Worm (Caenorhabditis elegans): ENCODE results near the gene abu-12.

DNA sequence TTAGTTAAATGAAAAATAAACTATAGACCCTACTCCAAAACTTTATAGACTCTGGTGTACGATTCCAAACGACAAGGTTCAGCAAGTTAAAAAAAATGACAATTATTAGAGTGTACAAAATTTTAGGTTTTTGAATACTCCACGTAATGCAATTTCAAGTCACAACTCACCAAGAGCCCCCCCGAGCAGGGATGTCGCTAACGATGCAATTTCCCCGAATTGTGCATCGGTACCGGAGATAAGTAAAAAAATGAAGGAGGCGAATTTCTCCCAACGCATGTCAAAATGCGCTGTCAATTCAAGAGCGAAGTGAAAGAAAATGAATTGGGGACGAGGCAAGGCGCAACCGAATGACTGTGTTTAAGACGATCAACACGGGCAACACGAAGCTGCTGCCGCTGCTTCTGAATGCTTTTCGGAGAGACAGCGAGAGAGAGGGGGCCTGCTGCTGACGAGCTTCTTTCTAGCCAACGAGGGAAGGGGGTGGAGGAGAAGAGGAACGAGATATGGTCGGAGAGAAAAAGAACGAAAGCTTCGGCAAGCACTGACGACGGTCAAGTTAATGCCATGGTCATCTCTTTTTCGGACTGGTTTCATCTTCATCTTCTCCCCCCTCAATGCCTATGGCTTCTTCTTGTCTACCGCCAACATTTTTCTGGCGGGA is at the start of gene abu-12:
- no peak for TF ChIP-seq T22C8.4 (GFP tag; IDR thresholded peaks at IDR 0.05)
- TF ChIP-seq klf-2 (GFP tag; conservative IDR thresholded peaks at IDR 0.05), result no peak
- no peak for TF ChIP-seq ztf-29 (GFP tag; IDR thresholded peaks at IDR 0.05)
- TF ChIP-seq tab-1 (GFP tag; IDR thresholded peaks at IDR 0.05), result no peak
- no peak for TF ChIP-seq ztf-23 (GFP tag; IDR thresholded peaks at IDR 0.05)
- TF ChIP-seq cog-1 (tag; optimal IDR thresholded peaks at IDR 0.05), result no peak
- TF ChIP-seq ref-1 (GFP tag; conservative IDR thresholded peaks at IDR 0.05), result no peak
- no peak for TF ChIP-seq flt-1 (GFP tag; IDR thresholded peaks at IDR 0.05)

Data from whole organism, midembryonic.